Fruit fly (Drosophila melanogaster) whole organism, wandering third instar larva: Measurements from ENCODE around the gene fbl.

Source experiments
- Abd-B ChIP-seq: fragments of >200 bp; optimal IDR thresholded peaks from 2 replicates; lab custom pipeline; 2017; ENCODE audit warnings: missing biosample characterization, missing genetic modification characterization
- CG32264 ChIP-seq: fragments of 200-800 bp; sonication (Bioruptor generic); optimal IDR thresholded peaks from 2 replicates; lab custom pipeline; 2016; ENCODE audit warnings: missing biosample characterization, missing genetic modification characterization
- CG9705 ChIP-seq: fragments of 200-800 bp; sonication (Bioruptor generic); optimal IDR thresholded peaks from 2 replicates; lab custom pipeline; 2018; ENCODE audit warnings: missing biosample characterization, mild to moderate bottlenecking, missing genetic modification characterization
- CrebA ChIP-seq: fragments of 200-800 bp; sonication (Bioruptor generic); optimal IDR thresholded peaks from 2 replicates; lab custom pipeline; 2016; ENCODE audit warnings: missing biosample characterization, mild to moderate bottlenecking, missing genetic modification characterization, borderline replicate concordance
- Dfd ChIP-seq: fragments of >200 bp; optimal IDR thresholded peaks from 2 replicates; lab custom pipeline; 2017; ENCODE audit warnings: missing biosample characterization, missing genetic modification characterization
- Dif ChIP-seq: fragments of 200-275, 200-300 bp; sonication (Bioruptor generic); optimal IDR thresholded peaks from 2 replicates; lab custom pipeline; 2018; ENCODE audit warnings: missing biosample characterization, missing genetic modification characterization; ENCODE audit not compliant: partially characterized antibody
- GATAd ChIP-seq: sonication (Bioruptor generic); optimal IDR thresholded peaks from 2 replicates; lab custom pipeline; 2016; ENCODE audit warnings: missing biosample characterization, missing genetic modification characterization
- HLH106 ChIP-seq: fragments of 200-800 bp; optimal IDR thresholded peaks from 3 replicates; lab custom pipeline; 2019; ENCODE audit warnings: missing biosample characterization, mild to moderate bottlenecking, missing genetic modification characterization, moderate library complexity
- Hnf4 ChIP-seq: fragments of 200-800 bp; sonication (Bioruptor generic); optimal IDR thresholded peaks from 2 replicates; lab custom pipeline; 2016; ENCODE audit warnings: missing biosample characterization, mild to moderate bottlenecking, missing genetic modification characterization
- Hr78 ChIP-seq: fragments of >200 bp; optimal IDR thresholded peaks from 2 replicates; lab custom pipeline; 2017; ENCODE audit warnings: missing biosample characterization, missing genetic modification characterization
- Hr83 ChIP-seq: fragments of 200-300 bp; sonication (Bioruptor generic); optimal IDR thresholded peaks from 2 replicates; lab custom pipeline; 2016; ENCODE audit warnings: missing biosample characterization, mild to moderate bottlenecking, missing genetic modification characterization, moderate library complexity; ENCODE audit not compliant: poor library complexity, severe bottlenecking
- Jra ChIP-seq: sonication (Bioruptor generic); optimal IDR thresholded peaks from 2 replicates; lab custom pipeline; 2016; ENCODE audit warnings: missing biosample characterization, missing genetic modification characterization
- Mio ChIP-seq: sonication (Bioruptor generic); optimal IDR thresholded peaks from 2 replicates; lab custom pipeline; 2016; ENCODE audit warnings: missing biosample characterization, missing genetic modification characterization
- Myc ChIP-seq: fragments of >200 bp; optimal IDR thresholded peaks from 2 replicates; lab custom pipeline; 2017
- N ChIP-seq: fragments of >200 bp; optimal IDR thresholded peaks from 2 replicates; lab custom pipeline; 2018; ENCODE audit warnings: missing biosample characterization, missing external identifiers, missing genetic modification characterization
- OdsH ChIP-seq: fragments of 200-800 bp; sonication (Bioruptor generic); optimal IDR thresholded peaks from 2 replicates; lab custom pipeline; 2016; ENCODE audit warnings: missing biosample characterization, mild to moderate bottlenecking, missing genetic modification characterization
- Rel ChIP-seq, 2 experiments: fragments of 200-800 bp; sonication (Bioruptor generic) in 1 of 2; optimal IDR thresholded peaks; 2 replicates in 1 of 2; 3 replicates in 1 of 2; lab custom pipeline; 2016 to 2019; ENCODE audit warnings: mild to moderate bottlenecking in 2 of 2, missing biosample characterization in 2 of 2, missing genetic modification characterization in 2 of 2, moderate library complexity in 1 of 2
- Sp1 ChIP-seq: fragments of 200-800 bp; sonication (Bioruptor generic); optimal IDR thresholded peaks from 3 replicates; lab custom pipeline; 2019; ENCODE audit warnings: missing biosample characterization, mild to moderate bottlenecking, missing genetic modification characterization, moderate library complexity
- br ChIP-seq: fragments of 200-800 bp; sonication (Bioruptor generic); optimal IDR thresholded peaks from 2 replicates; lab custom pipeline; 2016; ENCODE audit warnings: missing biosample characterization, missing genetic modification characterization
- brk ChIP-seq: fragments of 200-800 bp; sonication (Bioruptor generic); optimal IDR thresholded peaks from 2 replicates; lab custom pipeline; 2016; ENCODE audit warnings: missing biosample characterization, mild to moderate bottlenecking, missing genetic modification characterization
- dmrt93B ChIP-seq: fragments of 200-800 bp; sonication (Bioruptor generic); optimal IDR thresholded peaks from 2 replicates; lab custom pipeline; 2018; ENCODE audit warnings: missing biosample characterization, mild to moderate bottlenecking, missing genetic modification characterization
- dsf ChIP-seq: sonication (Bioruptor generic); optimal IDR thresholded peaks from 2 replicates; lab custom pipeline; 2016; ENCODE audit warnings: missing biosample characterization, missing genetic modification characterization, borderline replicate concordance
- ey ChIP-seq: fragments of 200-800 bp; sonication (Bioruptor generic); optimal IDR thresholded peaks from 2 replicates; lab custom pipeline; 2016; ENCODE audit warnings: missing biosample characterization, missing genetic modification characterization
- foxo ChIP-seq, 2 experiments: fragments of 200-800 bp; sonication (Bioruptor generic); optimal IDR thresholded peaks; 2 replicates in 1 of 2; 3 replicates in 1 of 2; lab custom pipeline; 2016 to 2017; ENCODE audit warnings: missing biosample characterization in 2 of 2, missing genetic modification characterization in 2 of 2
- fru ChIP-seq: fragments of 200-800 bp; sonication (Bioruptor generic); optimal IDR thresholded peaks from 3 replicates; lab custom pipeline; 2016; ENCODE audit warnings: missing biosample characterization, mild to moderate bottlenecking, missing genetic modification characterization
- h ChIP-seq: fragments of 200-800 bp; sonication (Bioruptor generic); optimal IDR thresholded peaks from 3 replicates; lab custom pipeline; 2016; ENCODE audit warnings: missing biosample characterization, mild to moderate bottlenecking, missing genetic modification characterization
- jim ChIP-seq: fragments of 175-275, 200-325 bp; sonication (Bioruptor generic); optimal IDR thresholded peaks from 2 replicates; lab custom pipeline; 2016; ENCODE audit warnings: missing biosample characterization, mild to moderate bottlenecking, missing genetic modification characterization
- lola ChIP-seq: fragments of >200 bp; optimal IDR thresholded peaks from 2 replicates; lab custom pipeline; 2017; ENCODE audit warnings: missing biosample characterization, missing genetic modification characterization
- pan ChIP-seq: fragments of >200 bp; optimal IDR thresholded peaks from 2 replicates; lab custom pipeline; 2017
- psq ChIP-seq: fragments of 200-800 bp; sonication (Bioruptor generic); optimal IDR thresholded peaks from 3 replicates; lab custom pipeline; 2017; ENCODE audit warnings: missing biosample characterization, mild to moderate bottlenecking, missing genetic modification characterization, moderate library complexity
- rgr ChIP-seq: fragments of 200-800 bp; sonication (Bioruptor generic); optimal IDR thresholded peaks from 3 replicates; lab custom pipeline; 2016; ENCODE audit warnings: missing biosample characterization, mild to moderate bottlenecking, missing genetic modification characterization
- sage ChIP-seq: fragments of 200-800 bp; sonication (Bioruptor generic); optimal IDR thresholded peaks from 2 replicates; lab custom pipeline; 2016; ENCODE audit warnings: missing biosample characterization, mild to moderate bottlenecking, missing genetic modification characterization
- sv ChIP-seq: fragments of 200-800 bp; sonication (Bioruptor generic); optimal IDR thresholded peaks from 3 replicates; lab custom pipeline; 2016; ENCODE audit warnings: missing biosample characterization, missing genetic modification characterization
- tai ChIP-seq: sonication (Bioruptor generic); optimal IDR thresholded peaks from 2 replicates; lab custom pipeline; 2016; ENCODE audit warnings: missing biosample characterization, missing genetic modification characterization
- usp ChIP-seq: fragments of >200 bp; optimal IDR thresholded peaks from 2 replicates; lab custom pipeline; 2017; ENCODE audit warnings: missing biosample characterization, missing genetic modification characterization
- woc ChIP-seq: sonication (Bioruptor generic); optimal IDR thresholded peaks from 2 replicates; lab custom pipeline; 2016; ENCODE audit warnings: missing biosample characterization, mild to moderate bottlenecking, missing genetic modification characterization

The fbl gene

dm6 chr3L:20384086-20384810 is at the start of gene fbl, which contains the start of gene CG5498:
fbl (plus strand) TSS chr3L:20384429.
CG5498 (minus strand) TSS chr3L:20384109.
- TF ChIP-seq N (GFP tag; lab: Kevin White, UChicago) (no peak), Hnf4 (GFP tag; lab: Kevin White, UChicago) (peak; percentile 85), jim (GFP tag; lab: Kevin White, UChicago) (no peak), Rel (GFP tag; optimal IDR thresholded peaks at IDR 0.05; lab: Kevin White, UChicago) (no peak), Rel (tag; optimal IDR thresholded peaks at IDR 0.05; lab: Kevin White, UChicago) (peak; percentile 57), psq (GFP tag; lab: Kevin White, UChicago) (peak; percentile 77), Dfd (GFP tag; lab: Kevin White, UChicago) (no peak), foxo (GFP tag; optimal IDR thresholded peaks at IDR 0.05; lab: Kevin White, UChicago) (peak in 1 of 2 experiments; percentile 89), sv (GFP tag; lab: Kevin White, UChicago) (peak; percentile 54), tai (no peak), dmrt93B (GFP tag; lab: Kevin White, UChicago) (peak; percentile 44), GATAd (GFP tag; lab: Kevin White, UChicago) (peak; percentile 60), usp (GFP tag; lab: Kevin White, UChicago) (no peak), ey (GFP tag; lab: Kevin White, UChicago) (peak; percentile 82), Hr78 (GFP tag; lab: Kevin White, UChicago) (no peak), Dif (GFP tag; lab: Kevin White, UChicago) (no peak), dsf (GFP tag; lab: Kevin White, UChicago) (peak; percentile 75), br (peak; percentile 81), h (GFP tag; lab: Kevin White, UChicago) (peak; percentile 86), Myc (lab: Kevin White, UChicago) (no peak), CG32264 (GFP tag; lab: Kevin White, UChicago) (peak; percentile 6), sage (peak; percentile 48), rgr (peak; percentile 86), lola (GFP tag; lab: Kevin White, UChicago) (no peak), fru (GFP tag; lab: Kevin White, UChicago) (peak; percentile 81), pan (lab: Kevin White, UChicago) (no peak), woc (peak; percentile 64), brk (GFP tag; lab: Kevin White, UChicago) (peak; percentile 91), HLH106 (tag; lab: Kevin White, UChicago) (peak; percentile 79), CrebA (GFP tag; lab: Kevin White, UChicago) (no peak), OdsH (GFP tag; lab: Kevin White, UChicago) (peak; percentile 85), CG9705 (GFP tag; lab: Kevin White, UChicago) (peak; percentile 38), Hr83 (GFP tag; lab: Kevin White, UChicago) (peak; percentile 48), Sp1 (GFP tag; lab: Kevin White, UChicago) (peak; percentile 78), Jra (GFP tag; lab: Kevin White, UChicago) (peak; percentile 79)

dm6 chr3L:20342334-20342733 is 41.9 kb upstream of the fbl start, which contains the start of gene Spn77Bc:
Spn77Bc (plus strand) TSS chr3L:20342634.
- TF ChIP-seq fru (GFP tag; lab: Kevin White, UChicago): no peak
- no peak for TF ChIP-seq Myc (lab: Kevin White, UChicago)
- TF ChIP-seq br: no peak
- no peak for TF ChIP-seq Rel (GFP tag; optimal IDR thresholded peaks at IDR 0.05; lab: Kevin White, UChicago)
- no peak for TF ChIP-seq Rel (tag; optimal IDR thresholded peaks at IDR 0.05; lab: Kevin White, UChicago)
- no peak for TF ChIP-seq CG32264 (GFP tag; lab: Kevin White, UChicago)
- no peak for TF ChIP-seq Abd-B (GFP tag; lab: Kevin White, UChicago)
- no peak for TF ChIP-seq rgr
- no peak for TF ChIP-seq Mio (GFP tag; lab: Kevin White, UChicago)
- TF ChIP-seq lola (GFP tag; lab: Kevin White, UChicago): no peak
- no peak for TF ChIP-seq Dfd (GFP tag; lab: Kevin White, UChicago)
- TF ChIP-seq Sp1 (GFP tag; lab: Kevin White, UChicago): no peak
- no peak for TF ChIP-seq Hnf4 (GFP tag; lab: Kevin White, UChicago)
- TF ChIP-seq h (GFP tag; lab: Kevin White, UChicago): no peak
- TF ChIP-seq psq (GFP tag; lab: Kevin White, UChicago): no peak
- no peak for TF ChIP-seq GATAd (GFP tag; lab: Kevin White, UChicago)
- no peak for TF ChIP-seq N (GFP tag; lab: Kevin White, UChicago)
- TF ChIP-seq Hr78 (GFP tag; lab: Kevin White, UChicago): no peak
